Fruit fly (Drosophila melanogaster) whole organism, pupa: Measurements from ENCODE around the gene Golgin104.

Experiments
- CG10348 ChIP-seq: fragments of 200-800 bp; sonication (Bioruptor generic); IDR thresholded peaks from 2 replicates; pipeline ENCODE4 v1.3.6; 2022; ENCODE audit warnings: missing biosample characterization, missing genetic modification characterization
- CG12605 ChIP-seq: fragments of 200-800 bp; sonication (Bioruptor generic); IDR thresholded peaks from 2 replicates; pipeline ENCODE4 v1.3.6; 2022; ENCODE audit warnings: missing biosample characterization, missing genetic modification characterization
- CG13204 ChIP-seq: fragments of 200-800 bp; sonication (Bioruptor generic); optimal IDR thresholded peaks from 2 replicates; lab custom pipeline; 2018; ENCODE audit warnings: missing biosample characterization, mild to moderate bottlenecking, missing genetic modification characterization, moderate library complexity
- CG14655 ChIP-seq: fragments of 200-800 bp; sonication (Bioruptor generic); optimal IDR thresholded peaks from 3 replicates; lab custom pipeline; 2017; ENCODE audit warnings: mild to moderate bottlenecking, missing biosample characterization, missing genetic modification reagents, missing genetic modification characterization
- CG15710 ChIP-seq: fragments of 200-800 bp; sonication (Bioruptor generic); optimal IDR thresholded peaks from 2 replicates; lab custom pipeline; 2018; ENCODE audit warnings: missing biosample characterization, mild to moderate bottlenecking, missing genetic modification characterization, moderate library complexity
- CG17806 ChIP-seq: fragments of 200-800 bp; sonication (Bioruptor generic); optimal IDR thresholded peaks from 2 replicates; lab custom pipeline; 2018; ENCODE audit warnings: missing biosample characterization, mild to moderate bottlenecking, missing genetic modification characterization, moderate library complexity
- CG32121 ChIP-seq: fragments of 200-800 bp; sonication (Bioruptor generic); IDR thresholded peaks from 2 replicates; pipeline ENCODE4 v1.3.6; 2022; ENCODE audit warnings: missing biosample characterization, missing genetic modification characterization
- CG34367 ChIP-seq: fragments of 200-800 bp; sonication (Bioruptor generic); optimal IDR thresholded peaks from 2 replicates; lab custom pipeline; 2018; ENCODE audit warnings: missing biosample characterization, mild to moderate bottlenecking, missing genetic modification characterization
- CG4496 ChIP-seq: fragments of 200-800 bp; sonication (Bioruptor generic); IDR thresholded peaks from 3 replicates; pipeline ENCODE4 v1.3.6; 2022; ENCODE audit warnings: missing biosample characterization, missing genetic modification characterization
- CG8159 ChIP-seq: fragments of 200-800 bp; sonication (Bioruptor generic); optimal IDR thresholded peaks from 3 replicates; lab custom pipeline; 2018; ENCODE audit warnings: missing biosample characterization, mild to moderate bottlenecking, missing genetic modification characterization, moderate library complexity
- CG8301 ChIP-seq: fragments of 200-800 bp; sonication (Bioruptor generic); optimal IDR thresholded peaks from 2 replicates; lab custom pipeline; 2018; ENCODE audit warnings: missing biosample characterization, mild to moderate bottlenecking, missing genetic modification characterization
- CG9948 ChIP-seq: fragments of 200-800 bp; sonication (Bioruptor generic); optimal IDR thresholded peaks from 2 replicates; lab custom pipeline; 2018; ENCODE audit warnings: missing biosample characterization, mild to moderate bottlenecking, missing genetic modification characterization, moderate library complexity
- D1 ChIP-seq: fragments of 200-800 bp; sonication (Bioruptor generic); optimal IDR thresholded peaks from 2 replicates; lab custom pipeline; 2018; ENCODE audit warnings: missing biosample characterization, mild to moderate bottlenecking, missing genetic modification characterization, moderate library complexity
- EcR ChIP-seq: fragments of 200-800 bp; sonication (Bioruptor generic); optimal IDR thresholded peaks from 3 replicates; lab custom pipeline; 2019; ENCODE audit warnings: missing biosample characterization, missing genetic modification characterization, mild to moderate bottlenecking, moderate library complexity, missing genetic modification reagents
- Ets98B ChIP-seq: fragments of 200-800 bp; sonication (Bioruptor generic); IDR thresholded peaks from 2 replicates; pipeline ENCODE4 v1.3.6; 2022; ENCODE audit warnings: missing biosample characterization, missing genetic modification characterization
- Pif1A ChIP-seq: fragments of 200-800 bp; sonication (Bioruptor generic); optimal IDR thresholded peaks from 3 replicates; lab custom pipeline; 2016; ENCODE audit warnings: missing biosample characterization, missing genetic modification characterization
- Pif1B ChIP-seq: fragments of 200-800 bp; sonication (Bioruptor generic); optimal IDR thresholded peaks from 3 replicates; lab custom pipeline; 2016; ENCODE audit warnings: missing biosample characterization, missing genetic modification characterization
- Snoo ChIP-seq: fragments of 200-800 bp; sonication (Bioruptor generic); optimal IDR thresholded peaks from 3 replicates; lab custom pipeline; 2017; ENCODE audit warnings: missing biosample characterization, mild to moderate bottlenecking, missing genetic modification characterization, inconsistent platforms
- fd96Ca ChIP-seq: fragments of 200-800 bp; sonication (Bioruptor generic); IDR thresholded peaks from 3 replicates; pipeline ENCODE4 v1.3.6; 2022; ENCODE audit warnings: missing biosample characterization, missing genetic modification characterization
- gl ChIP-seq: fragments of 200-800 bp; sonication (Bioruptor generic); optimal IDR thresholded peaks from 2 replicates; lab custom pipeline; 2018; ENCODE audit warnings: missing biosample characterization, mild to moderate bottlenecking, missing genetic modification characterization
- rn ChIP-seq: fragments of 200-800 bp; sonication (Bioruptor generic); IDR thresholded peaks from 2 replicates; pipeline ENCODE4 v1.3.6; 2022; ENCODE audit warnings: missing biosample characterization, missing genetic modification characterization

Gene Golgin104

dm6 chr3L:16384145-16384705, 32.5 kb upstream of the Golgin104 start:
- TF ChIP-seq CG8301 (tag; lab: Kevin White, UChicago) (peak; percentile 12), rn (GFP tag; lab: Robert Waterston, UW) (no peak), CG17806 (tag; lab: Kevin White, UChicago) (no peak), CG14655 (GFP tag; lab: Kevin White, UChicago) (no peak), Ets98B (GFP tag; lab: Robert Waterston, UW) (0 out of 2 replicates have a peak, but pooled peaks have one; percentile 32), CG12605 (GFP tag; lab: Robert Waterston, UW) (peak; percentile 37; the same call in 1 of the 2 replicates), CG9948 (tag; lab: Kevin White, UChicago) (no peak), gl (tag; lab: Kevin White, UChicago) (peak; percentile 18), CG4496 (GFP tag; lab: Robert Waterston, UW) (peak; percentile 41; the same call in 1 of the 3 replicates), Snoo (tag; lab: Kevin White, UChicago) (no peak), fd96Ca (GFP tag; lab: Robert Waterston, UW) (peak; percentile 40; the same call in 1 of the 3 replicates), CG10348 (GFP tag; lab: Robert Waterston, UW) (no peak)

dm6 chr3L:16383056-16383455, 31.3 kb upstream of the Golgin104 start:
- no peak for TF ChIP-seq Pif1A (GFP tag; lab: Kevin White, UChicago)
- TF ChIP-seq CG15710 (tag; lab: Kevin White, UChicago) = no peak
- TF ChIP-seq gl (tag; lab: Kevin White, UChicago) = no peak
- TF ChIP-seq CG10348 (GFP tag; lab: Robert Waterston, UW) = no peak
- no peak for TF ChIP-seq fd96Ca (GFP tag; lab: Robert Waterston, UW)
- TF ChIP-seq CG17806 (tag; lab: Kevin White, UChicago) = no peak
- no peak for TF ChIP-seq D1 (tag; lab: Kevin White, UChicago)
- TF ChIP-seq Ets98B (GFP tag; lab: Robert Waterston, UW) = no peak
- TF ChIP-seq CG4496 (GFP tag; lab: Robert Waterston, UW) = no peak
- no peak for TF ChIP-seq CG12605 (GFP tag; lab: Robert Waterston, UW)
- no peak for TF ChIP-seq CG13204 (GFP tag; lab: Kevin White, UChicago)

- TF ChIP-seq CG10348 (GFP tag; lab: Robert Waterston, UW) = no peak
- no peak for TF ChIP-seq CG13204 (GFP tag; lab: Kevin White, UChicago)
- no peak for TF ChIP-seq CG15710 (tag; lab: Kevin White, UChicago)
- TF ChIP-seq Pif1B (GFP tag; lab: Kevin White, UChicago) = no peak
- TF ChIP-seq Ets98B (GFP tag; lab: Robert Waterston, UW) = no peak
- no peak for TF ChIP-seq CG17806 (tag; lab: Kevin White, UChicago)
- no peak for TF ChIP-seq CG4496 (GFP tag; lab: Robert Waterston, UW)
- no peak for TF ChIP-seq CG8159
- TF ChIP-seq rn (GFP tag; lab: Robert Waterston, UW) = no peak
- no peak for TF ChIP-seq gl (tag; lab: Kevin White, UChicago)
Measured at dm6 chr3L:16381184-16381797, 29.5 kb upstream of the Golgin104 start, which contains the start of gene Agpat4. Gene Agpat4, minus strand, starts transcription at chr3L:16381570.

- TF ChIP-seq CG8301 (tag; lab: Kevin White, UChicago) = peak; percentile 21
- no peak for TF ChIP-seq Ets98B (GFP tag; lab: Robert Waterston, UW)
- TF ChIP-seq CG13204 (GFP tag; lab: Kevin White, UChicago) = no peak
- TF ChIP-seq CG32121 (GFP tag; lab: Robert Waterston, UW) = no peak
- TF ChIP-seq, all 21 proteins: peak for 1
Measured at dm6 chr3L:16380770-16381169, 29.0 kb upstream of the Golgin104 start.

- no peak for TF ChIP-seq CG9948 (tag; lab: Kevin White, UChicago)
- no peak for TF ChIP-seq Snoo (tag; lab: Kevin White, UChicago)
- peak; percentile 11 for TF ChIP-seq gl (tag; lab: Kevin White, UChicago)
- no peak for TF ChIP-seq CG34367 (tag; lab: Kevin White, UChicago)
- peak; percentile 16; the same call in 1 of the 2 replicates for TF ChIP-seq CG12605 (GFP tag; lab: Robert Waterston, UW)
- peak; percentile 29 for TF ChIP-seq EcR (GFP tag; lab: Kevin White, UChicago)
Measured at dm6 chr3L:16377768-16378764, 26.3 kb upstream of the Golgin104 start, which contains the start of gene roq. Gene roq, minus strand, starts transcription at chr3L:16378566.
